Fruit fly (Drosophila melanogaster): ENCODE data around the gene bond.

Gene bond

dm6 chr3R:22542773-22543411 is 7.6 kb upstream of the bond start (continued):
- TF ChIP-seq CG1233 (GFP tag; optimal IDR thresholded peaks at IDR 0.05) (no peak), ranshi (GFP tag; IDR thresholded peaks at IDR 0.05) (peak; percentile 29; the same call in 1 of the 2 replicates), pfk (GFP tag; optimal IDR thresholded peaks at IDR 0.05) (no peak), CG10654 (GFP tag; optimal IDR thresholded peaks at IDR 0.05) (no peak), CG9797 (GFP tag; optimal IDR thresholded peaks at IDR 0.05) (no peak), CG11247 (GFP tag; IDR thresholded peaks at IDR 0.05) (no peak), p53 (GFP tag; optimal IDR thresholded peaks at IDR 0.05) (no peak), trem (tag; optimal IDR thresholded peaks at IDR 0.05) (no peak), vnd (GFP tag; IDR thresholded peaks at IDR 0.05; ENCODE audit: partially characterized antibody) (no peak), CG13296 (GFP tag; optimal IDR thresholded peaks at IDR 0.05) (no peak), sim (GFP tag; IDR thresholded peaks at IDR 0.05) (no peak), CG31365 (tag; optimal IDR thresholded peaks at IDR 0.05) (no peak), CG1024 (GFP tag; IDR thresholded peaks at IDR 0.05) (no peak), seq (GFP tag; IDR thresholded peaks at IDR 0.05) (no peak), CG15269 (tag; optimal IDR thresholded peaks at IDR 0.05) (peak; percentile 58), tin (GFP tag; optimal IDR thresholded peaks at IDR 0.05) (no peak), oc (tag; optimal IDR thresholded peaks at IDR 0.05) (peak; percentile 11), crp (GFP tag; optimal IDR thresholded peaks at IDR 0.05) (no peak), Mad (GFP tag; optimal IDR thresholded peaks at IDR 0.05) (no peak), Asciz (GFP tag; optimal IDR thresholded peaks at IDR 0.05) (no peak), MESR4 (GFP tag; optimal IDR thresholded peaks at IDR 0.05) (no peak), CG2875 (GFP tag; optimal IDR thresholded peaks at IDR 0.05) (no peak), CG2712 (tag; optimal IDR thresholded peaks at IDR 0.05) (no peak), hb (GFP tag; IDR thresholded peaks at IDR 0.05; ENCODE audit: partially characterized antibody) (no peak), salm (tag; optimal IDR thresholded peaks at IDR 0.05) (no peak), peb (GFP tag; IDR thresholded peaks at IDR 0.05) (no peak), ERR (GFP tag; optimal IDR thresholded peaks at IDR 0.05) (no peak), so (GFP tag; IDR thresholded peaks at IDR 0.05) (no peak), nerfin-1 (tag; optimal IDR thresholded peaks at IDR 0.05) (no peak), CG17186 (GFP tag; optimal IDR thresholded peaks at IDR 0.05) (no peak), CG13424 (tag; optimal IDR thresholded peaks at IDR 0.05) (peak; percentile 8), al (GFP tag; IDR thresholded peaks at IDR 0.05) (no peak), CG17359 (tag; optimal IDR thresholded peaks at IDR 0.05) (peak; percentile 36), slou (GFP tag; optimal IDR thresholded peaks at IDR 0.05) (no peak), CG11398 (GFP tag; optimal IDR thresholded peaks at IDR 0.05) (no peak), CG12219 (GFP tag; optimal IDR thresholded peaks at IDR 0.05) (no peak), CG6854 (GFP tag; optimal IDR thresholded peaks at IDR 0.05) (no peak), Hr3 (GFP tag; optimal IDR thresholded peaks at IDR 0.05) (no peak), dmrt99B (tag; optimal IDR thresholded peaks at IDR 0.05) (peak; percentile 34), nom (GFP tag; optimal IDR thresholded peaks at IDR 0.05) (no peak), Rx (GFP tag; IDR thresholded peaks at IDR 0.05) (no peak), CG32532 (GFP tag; IDR thresholded peaks at IDR 0.05) (peak; percentile 24; the same call in 1 of the 2 replicates), gsb-n (tag; optimal IDR thresholded peaks at IDR 0.05) (peak; percentile 9), abd-A (tag; optimal IDR thresholded peaks at IDR 0.05) (no peak), Meics (GFP tag; optimal IDR thresholded peaks at IDR 0.05) (peak; percentile 22), run (tag; optimal IDR thresholded peaks at IDR 0.05) (no peak), insv (GFP tag; optimal IDR thresholded peaks at IDR 0.05) (no peak), BtbVII (GFP tag; optimal IDR thresholded peaks at IDR 0.05) (peak; percentile 0), CG11504 (tag; optimal IDR thresholded peaks at IDR 0.05) (peak; percentile 53), CG17612 (GFP tag; IDR thresholded peaks at IDR 0.05) (no peak)

All from whole organism, embryonic.